Worm (Caenorhabditis elegans) whole organism, L4 larva: ENCODE results near the gene blos-2.

Experiments used
- F44E2.7 ChIP-seq: fragments of 200-800 bp; sonication (Bioruptor generic); IDR thresholded peaks from 2 replicates; pipeline ENCODE4 v2.1.2; 2022; ENCODE audit warnings: missing genetic modification characterization, missing compliant biosample characterization
- F49E8.2 ChIP-seq: sonication (generic microtip); optimal IDR thresholded peaks from 2 replicates; lab custom pipeline; 2016; ENCODE audit warnings: missing compliant biosample characterization, mild to moderate bottlenecking, missing genetic modification characterization, borderline replicate concordance
- T26A8.4 ChIP-seq: fragments of 200-800 bp; sonication (Bioruptor generic); IDR thresholded peaks from 2 replicates; pipeline ENCODE4 v1.3.6; 2022; ENCODE audit warnings: missing genetic modification characterization, missing compliant biosample characterization
- aha-1 ChIP-seq: fragments of 150-350 bp; peaks from one replicate; lab custom pipeline; 2014; ENCODE audit warnings: missing biosample characterization, missing genetic modification characterization
- arid-1 ChIP-seq: fragments of 200-800 bp; sonication (Bioruptor generic); conservative IDR thresholded peaks from 2 replicates; pipeline ENCODE4 v1.3.6; 2022; ENCODE audit warnings: missing genetic modification reagents, missing genetic modification characterization, missing compliant biosample characterization
- ctbp-1 ChIP-seq: fragments of 200-800 bp; sonication (Bioruptor generic); IDR thresholded peaks from 2 replicates; pipeline ENCODE4 v1.3.6; 2022; ENCODE audit warnings: missing genetic modification reagents, missing genetic modification characterization, missing compliant biosample characterization
- daf-19 ChIP-seq: fragments of 200-800 bp; sonication (Bioruptor generic); conservative IDR thresholded peaks from 2 replicates; pipeline ENCODE4 v1.3.6; 2022; ENCODE audit warnings: missing genetic modification characterization, missing compliant biosample characterization
- dpl-1 ChIP-seq: fragments of 150-350 bp; optimal IDR thresholded peaks from 2 replicates; lab custom pipeline; 2014; ENCODE audit warnings: missing biosample characterization, missing genetic modification reagents, missing genetic modification characterization
- duxl-1 ChIP-seq: sonication (generic microtip); optimal IDR thresholded peaks from 2 replicates; lab custom pipeline; 2016; ENCODE audit warnings: mild to moderate bottlenecking, missing genetic modification characterization, moderate library complexity, missing compliant biosample characterization; ENCODE audit not compliant: poor library complexity
- egl-43 ChIP-seq: fragments of 200-800 bp; sonication (Bioruptor generic); IDR thresholded peaks from 2 replicates; pipeline ENCODE4 v1.3.6; 2022; ENCODE audit warnings: missing genetic modification reagents, missing genetic modification characterization, missing compliant biosample characterization
- gei-8 ChIP-seq: fragments of 200-800 bp; sonication (Bioruptor generic); optimal IDR thresholded peaks from 2 replicates; lab custom pipeline; 2018; ENCODE audit warnings: mild to moderate bottlenecking, missing genetic modification characterization, missing compliant biosample characterization
- jun-1 ChIP-seq: fragments of 150-350 bp; optimal IDR thresholded peaks from 2 replicates; lab custom pipeline; 2014; ENCODE audit warnings: missing biosample characterization, missing genetic modification reagents, missing genetic modification characterization
- lim-7 ChIP-seq: fragments of 200-800 bp; sonication (Bioruptor generic); IDR thresholded peaks from 2 replicates; pipeline ENCODE4 v1.3.6; 2022; ENCODE audit warnings: missing genetic modification characterization, missing compliant biosample characterization
- lin-13 ChIP-seq: fragments of 150-350 bp; optimal IDR thresholded peaks from 2 replicates; lab custom pipeline; 2014; ENCODE audit warnings: missing biosample characterization, missing genetic modification reagents, missing genetic modification characterization
- lin-29 ChIP-seq: fragments of 200-800 bp; sonication (Bioruptor generic); IDR thresholded peaks from 2 replicates; pipeline ENCODE4 v1.3.6; 2022; ENCODE audit warnings: missing genetic modification reagents, missing genetic modification characterization, missing compliant biosample characterization
- lin-38 ChIP-seq: fragments of 200-800 bp; sonication (Bioruptor generic); IDR thresholded peaks from 2 replicates; pipeline ENCODE4 v1.3.6; 2022; ENCODE audit warnings: missing genetic modification reagents, missing genetic modification characterization, missing compliant biosample characterization
- madf-5 ChIP-seq, 2 experiments: fragments of 200-800 bp; sonication (Bioruptor generic); IDR thresholded peaks; 2 replicates each; pipeline ENCODE4 v1.3.6; 2022; ENCODE audit warnings: missing compliant biosample characterization in 2 of 2, missing genetic modification characterization in 2 of 2
- nhr-102 ChIP-seq: sonication (generic microtip); optimal IDR thresholded peaks from 2 replicates; lab custom pipeline; 2016; ENCODE audit warnings: mild to moderate bottlenecking, missing genetic modification characterization, moderate library complexity, missing compliant biosample characterization
- pqm-1 ChIP-seq: sonication (generic microtip); optimal IDR thresholded peaks from 2 replicates; lab custom pipeline; 2017; ENCODE audit warnings: missing biosample characterization, missing genetic modification characterization
- sdz-12 ChIP-seq: fragments of 200-800 bp; sonication (Bioruptor generic); optimal IDR thresholded peaks from 2 replicates; lab custom pipeline; 2018; ENCODE audit warnings: mild to moderate bottlenecking, missing genetic modification characterization, missing compliant biosample characterization
- spr-1 ChIP-seq: sonication (generic microtip); optimal IDR thresholded peaks from 2 replicates; lab custom pipeline; 2016; ENCODE audit warnings: mild to moderate bottlenecking, missing genetic modification characterization, missing compliant biosample characterization

The blos-2 gene

ce11 chrIV:6377335-6378069, 43.5 kb downstream of the blos-2 start (continued):
- TF ChIP-seq F44E2.7 (GFP tag; lab: Robert Waterston, UW) (no peak), egl-43 (GFP tag; lab: Robert Waterston, UW) (no peak; the same call in 1 of the 2 replicates), madf-5 (GFP tag; IDR thresholded peaks at IDR 0.05; lab: Robert Waterston, UW) (no peak), sdz-12 (GFP tag; lab: Kevin White, UChicago) (peak; percentile 78), lin-13 (no peak), daf-19 (no peak), gei-8 (GFP tag; lab: Kevin White, UChicago) (no peak), ctbp-1 (GFP tag; lab: Robert Waterston, UW) (no peak), arid-1 (GFP tag; lab: Robert Waterston, UW) (no peak), duxl-1 (tag; lab: Kevin White, UChicago) (no peak), pqm-1 (tag; lab: Kevin White, UChicago) (no peak)
- TF ChIP-seq, all 104 proteins: peak for 7

DNA sequence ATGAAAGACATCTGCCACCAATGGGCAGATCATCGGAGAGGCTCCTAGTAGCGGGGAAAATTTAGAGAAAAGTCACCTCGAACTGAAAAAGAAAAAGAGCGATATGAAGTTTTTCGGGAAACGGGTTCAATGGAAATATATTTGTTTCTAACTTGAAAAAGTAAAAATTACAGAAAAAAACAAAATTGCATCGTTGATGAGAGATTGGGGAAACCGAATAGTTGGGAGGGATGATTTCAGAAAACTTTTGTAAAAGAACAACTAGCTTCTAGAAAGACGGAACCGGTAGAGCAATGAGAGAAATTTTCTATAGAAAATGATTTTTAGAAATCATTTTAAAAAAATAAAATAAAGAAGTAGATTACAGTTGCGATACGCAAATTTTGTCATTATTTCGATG, 44.4 kb downstream of the blos-2 start:
- TF ChIP-seq T26A8.4 (GFP tag; lab: Robert Waterston, UW) = peak; percentile 94
- TF ChIP-seq jun-1 = no peak
- peak; percentile 62 for TF ChIP-seq nhr-102 (tag; lab: Kevin White, UChicago)
- TF ChIP-seq spr-1 (tag; lab: Kevin White, UChicago) = peak; percentile 62
- no peak for TF ChIP-seq lim-7 (GFP tag; lab: Robert Waterston, UW)
- TF ChIP-seq lin-38 (GFP tag; lab: Robert Waterston, UW) = 0 out of 2 replicates have a peak, but pooled peaks have one; percentile 19
- no peak for TF ChIP-seq F49E8.2
- no peak for TF ChIP-seq lin-29 (GFP tag; lab: Robert Waterston, UW)
- TF ChIP-seq dpl-1 (GFP tag; lab: Kevin White, UChicago) = peak; percentile 25

ce11 chrIV:6383970-6384369, 50.0 kb downstream of the blos-2 start, which contains the start of gene shl-1:
Gene shl-1, minus strand, starts transcription at chrIV:6384070.
- TF ChIP-seq aha-1 (peak; percentile 79), F44E2.7 (GFP tag; lab: Robert Waterston, UW) (no peak)
- TF ChIP-seq, all 104 proteins: peak for 1
